Fruit fly (Drosophila melanogaster) whole organism, embryonic: ENCODE measurements around the gene CG46270.

Experiments
- CG12104 ChIP-seq: fragments of 200-800 bp; sonication (Bioruptor generic); optimal IDR thresholded peaks from 3 replicates; lab custom pipeline; 2016; ENCODE audit warnings: missing biosample characterization, missing genetic modification characterization
- CG12299 ChIP-seq: fragments of 200-800 bp; sonication (Bioruptor generic); optimal IDR thresholded peaks from 2 replicates; lab custom pipeline; 2018; ENCODE audit warnings: missing biosample characterization, mild to moderate bottlenecking, missing genetic modification characterization
- CG2199 ChIP-seq: fragments of 200-800 bp; sonication (Bioruptor generic); IDR thresholded peaks from 3 replicates; pipeline ENCODE4 v1.3.6; 2022; ENCODE audit warnings: missing biosample characterization, missing genetic modification characterization
- CG6813 ChIP-seq: fragments of 200-800 bp; sonication (Bioruptor generic); optimal IDR thresholded peaks from 2 replicates; lab custom pipeline; 2017; ENCODE audit warnings: missing biosample characterization, missing genetic modification characterization, mild to moderate bottlenecking, moderate library complexity, missing genetic modification reagents
- CG9876 ChIP-seq: fragments of 200-800 bp; sonication (Bioruptor generic); optimal IDR thresholded peaks from 2 replicates; lab custom pipeline; 2016; ENCODE audit warnings: missing biosample characterization, missing genetic modification characterization
- D ChIP-seq, 2 experiments: fragments of 200-800 bp in 1 of 2; fragments of >200 bp in 1 of 2; sonication (Bioruptor generic) in 1 of 2; optimal IDR thresholded peaks; 2 replicates in 1 of 2; 3 replicates in 1 of 2; lab custom pipeline; 2017; ENCODE audit warnings: mild to moderate bottlenecking in 1 of 2, missing biosample characterization in 1 of 2, missing genetic modification characterization in 1 of 2, missing genetic modification reagents in 1 of 2
- Doc3 ChIP-seq: fragments of 200-800 bp; sonication (Bioruptor generic); IDR thresholded peaks from 3 replicates; pipeline ENCODE4 v1.3.6; 2022; ENCODE audit warnings: missing biosample characterization, missing genetic modification characterization; ENCODE audit not compliant: partially characterized antibody
- Hmx ChIP-seq: fragments of 200-800 bp; sonication (Bioruptor generic); optimal IDR thresholded peaks from 2 replicates; lab custom pipeline; 2016; ENCODE audit warnings: missing biosample characterization, missing genetic modification characterization
- Kr ChIP-seq: fragments of 200-800 bp; sonication (Bioruptor generic); optimal IDR thresholded peaks from 2 replicates; lab custom pipeline; 2017; ENCODE audit warnings: missing biosample characterization, mild to moderate bottlenecking, missing genetic modification characterization
- NFAT ChIP-seq: fragments of 200-800 bp; sonication (Bioruptor generic); IDR thresholded peaks from 2 replicates; pipeline ENCODE4 v1.3.6; 2022; ENCODE audit warnings: missing biosample characterization, missing genetic modification characterization
- cad ChIP-seq: fragments of >200 bp; optimal IDR thresholded peaks from 2 replicates; lab custom pipeline; 2017; ENCODE audit warnings: missing biosample characterization, missing genetic modification characterization
- emc ChIP-seq: fragments of 200-800 bp; sonication (Bioruptor generic); optimal IDR thresholded peaks from 2 replicates; lab custom pipeline; 2016; ENCODE audit warnings: missing biosample characterization, missing genetic modification characterization
- seq ChIP-seq: fragments of 200-800 bp; sonication (Bioruptor generic); IDR thresholded peaks from 2 replicates; pipeline ENCODE4 v1.3.6; 2022; ENCODE audit warnings: missing biosample characterization, missing genetic modification characterization

- no peak for TF ChIP-seq Kr (GFP tag; lab: Kevin White, UChicago)
- no peak for TF ChIP-seq CG12104 (GFP tag; lab: Kevin White, UChicago)
- no peak for TF ChIP-seq CG9876 (GFP tag; lab: Kevin White, UChicago)
- TF ChIP-seq D (optimal IDR thresholded peaks at IDR 0.05; lab: Kevin White, UChicago): no peak
- TF ChIP-seq D (GFP tag; optimal IDR thresholded peaks at IDR 0.05; lab: Kevin White, UChicago): no peak
- TF ChIP-seq seq (GFP tag; lab: Robert Waterston, UW): no peak
- TF ChIP-seq Hmx: no peak
- TF ChIP-seq CG2199 (GFP tag; lab: Robert Waterston, UW): no peak
- TF ChIP-seq emc (GFP tag; lab: Kevin White, UChicago): no peak
- no peak for TF ChIP-seq cad (GFP tag; lab: Kevin White, UChicago)
- no peak for TF ChIP-seq CG6813
- no peak for TF ChIP-seq Doc3 (GFP tag; lab: Robert Waterston, UW)
- TF ChIP-seq NFAT: no peak
- TF ChIP-seq CG12299 (tag; lab: Kevin White, UChicago): no peak
These were observed 20.6 kb downstream of the CG46270 start for dm6 chr3R:10407658-10408057.
